Worm (Caenorhabditis elegans) whole organism, L1 larva: Measurements from ENCODE around the gene npr-7.
A peak's percentile ranks its signal among the peaks of the same experiment; 100 is the strongest.

Source experiments
- C16A3.4 ChIP-seq: fragments of 150-350 bp; optimal IDR thresholded peaks from 2 replicates; lab custom pipeline; 2014; ENCODE audit warnings: missing biosample characterization, missing genetic modification characterization
- Y116A8C.19 ChIP-seq: sonication (generic microtip); optimal IDR thresholded peaks from 2 replicates; lab custom pipeline; 2016; ENCODE audit warnings: missing compliant biosample characterization, missing genetic modification characterization, borderline replicate concordance
- ama-1 ChIP-seq: fragments of 150-350 bp; optimal IDR thresholded peaks from 2 replicates; lab custom pipeline; 2014
- ceh-8 ChIP-seq: fragments of 200-800 bp; sonication (Bioruptor generic); optimal IDR thresholded peaks from 2 replicates; lab custom pipeline; 2018; ENCODE audit warnings: mild to moderate bottlenecking, missing genetic modification characterization, moderate library complexity, missing compliant biosample characterization
- ces-1 ChIP-seq: fragments of 150-350 bp; optimal IDR thresholded peaks from 2 replicates; lab custom pipeline; 2014; ENCODE audit warnings: missing biosample characterization, missing genetic modification reagents, missing genetic modification characterization
- efl-1 ChIP-seq, 4 experiments: fragments of 150-350 bp; optimal IDR thresholded peaks in 3 of 4; peaks in 1 of 4; 1 replicate in 1 of 4; 2 replicates in 3 of 4; lab custom pipeline; 2014; ENCODE audit warnings: missing biosample characterization in 2 of 4, missing genetic modification characterization in 2 of 4, missing genetic modification reagents in 2 of 4
- efl-3 ChIP-seq: fragments of 200-800 bp; sonication (Bioruptor generic); optimal IDR thresholded peaks from 2 replicates; lab custom pipeline; 2018; ENCODE audit warnings: mild to moderate bottlenecking, missing genetic modification characterization, missing compliant biosample characterization
- egl-27 ChIP-seq, 2 experiments: fragments of 150-350 bp in 1 of 2; sonication (generic microtip); optimal IDR thresholded peaks; 3 replicates each; lab custom pipeline; 2017 to 2018; ENCODE audit warnings: missing biosample characterization in 2 of 2, missing genetic modification characterization in 2 of 2, missing genetic modification reagents in 2 of 2
- elt-2 ChIP-seq: sonication (generic microtip); optimal IDR thresholded peaks from 2 replicates; lab custom pipeline; 2016; ENCODE audit warnings: missing genetic modification characterization, mild to moderate bottlenecking, inconsistent platforms, missing compliant biosample characterization, missing genetic modification reagents
- fkh-10 ChIP-seq: sonication (generic microtip); optimal IDR thresholded peaks from 2 replicates; lab custom pipeline; 2017; ENCODE audit warnings: missing biosample characterization, missing genetic modification reagents, missing genetic modification characterization
- fkh-4 ChIP-seq: sonication (generic microtip); optimal IDR thresholded peaks from 2 replicates; lab custom pipeline; 2016; ENCODE audit warnings: missing compliant biosample characterization, missing genetic modification characterization, borderline replicate concordance
- fos-1 ChIP-seq: fragments of 150-350 bp; optimal IDR thresholded peaks from 2 replicates; lab custom pipeline; 2014; ENCODE audit warnings: missing biosample characterization, missing genetic modification characterization
- jun-1 ChIP-seq: fragments of 150-350 bp; optimal IDR thresholded peaks from 2 replicates; lab custom pipeline; 2014; ENCODE audit warnings: missing biosample characterization, missing genetic modification reagents, missing genetic modification characterization
- lin-13 ChIP-seq: fragments of 150-350 bp; optimal IDR thresholded peaks from 2 replicates; lab custom pipeline; 2014; ENCODE audit warnings: missing biosample characterization, missing genetic modification reagents, missing genetic modification characterization
- lin-14 ChIP-seq: fragments of 200-800 bp; sonication (Bioruptor generic); optimal IDR thresholded peaks from 2 replicates; lab custom pipeline; 2018; ENCODE audit warnings: mild to moderate bottlenecking, missing genetic modification characterization, moderate library complexity, missing compliant biosample characterization
- lin-15B ChIP-seq: fragments of 150-350 bp; sonication (generic microtip); optimal IDR thresholded peaks from 3 replicates; lab custom pipeline; 2014; ENCODE audit warnings: missing biosample characterization, missing genetic modification characterization
- lin-39 ChIP-seq: fragments of 150-350 bp; optimal IDR thresholded peaks from 2 replicates; lab custom pipeline; 2014; ENCODE audit warnings: missing biosample characterization, missing genetic modification reagents, missing genetic modification characterization
- lir-3 ChIP-seq: sonication (generic microtip); optimal IDR thresholded peaks from 2 replicates; lab custom pipeline; 2016; ENCODE audit warnings: mild to moderate bottlenecking, missing genetic modification characterization, moderate library complexity, missing compliant biosample characterization; ENCODE audit not compliant: poor library complexity
- lsy-2 ChIP-seq, 2 experiments: fragments of 150-350 bp; optimal IDR thresholded peaks; 2 replicates each; lab custom pipeline; 2014; ENCODE audit warnings: missing biosample characterization in 2 of 2, missing genetic modification characterization in 2 of 2
- mab-9 ChIP-seq: fragments of 200-800 bp; sonication (Bioruptor generic); IDR thresholded peaks from 2 replicates; pipeline ENCODE4 v1.3.6; 2022; ENCODE audit warnings: missing genetic modification reagents, missing genetic modification characterization, missing compliant biosample characterization
- mef-2 ChIP-seq: fragments of 150-350 bp; optimal IDR thresholded peaks from 2 replicates; lab custom pipeline; 2014; ENCODE audit warnings: missing biosample characterization, missing genetic modification characterization
- nhr-28 ChIP-seq: fragments of 150-350 bp; optimal IDR thresholded peaks from 2 replicates; lab custom pipeline; 2014; ENCODE audit warnings: missing biosample characterization, missing genetic modification characterization
- nhr-71 ChIP-seq: sonication (generic microtip); optimal IDR thresholded peaks from 2 replicates; lab custom pipeline; 2016; ENCODE audit warnings: mild to moderate bottlenecking, missing genetic modification characterization, moderate library complexity, missing compliant biosample characterization
- nhr-84 ChIP-seq: sonication (generic microtip); optimal IDR thresholded peaks from 2 replicates; lab custom pipeline; 2017; ENCODE audit warnings: missing biosample characterization, missing genetic modification characterization
- nhr-85 ChIP-seq: sonication (generic microtip); peaks from one replicate; lab custom pipeline; 2016; ENCODE audit warnings: missing genetic modification characterization, inconsistent platforms, missing compliant biosample characterization
- nhr-90 ChIP-seq: sonication (generic microtip); optimal IDR thresholded peaks from 2 replicates; lab custom pipeline; 2016; ENCODE audit warnings: mild to moderate bottlenecking, missing genetic modification characterization, missing compliant biosample characterization; ENCODE audit not compliant: poor library complexity
- pag-3 ChIP-seq: sonication (generic microtip); optimal IDR thresholded peaks from 2 replicates; lab custom pipeline; 2017; ENCODE audit warnings: missing genetic modification characterization, mild to moderate bottlenecking, missing compliant biosample characterization, antibody characterized with exemption, borderline replicate concordance; ENCODE audit not compliant: insufficient read depth
- pax-3 ChIP-seq: fragments of 200-800 bp; sonication (Bioruptor generic); optimal IDR thresholded peaks from 2 replicates; lab custom pipeline; 2018; ENCODE audit warnings: mild to moderate bottlenecking, missing genetic modification characterization, moderate library complexity, missing compliant biosample characterization
- pqm-1 ChIP-seq: sonication (generic microtip); optimal IDR thresholded peaks from 3 replicates; lab custom pipeline; 2017; ENCODE audit warnings: missing biosample characterization, missing genetic modification characterization
- skn-1 ChIP-seq: fragments of 150-350 bp; optimal IDR thresholded peaks from 2 replicates; lab custom pipeline; 2014; ENCODE audit warnings: missing biosample characterization, missing genetic modification characterization
- snpc-4 ChIP-seq: fragments of 150-350 bp; optimal IDR thresholded peaks from 2 replicates; lab custom pipeline; 2014; ENCODE audit warnings: missing biosample characterization, missing genetic modification characterization
- snu-23 ChIP-seq: sonication (generic microtip); optimal IDR thresholded peaks from 2 replicates; lab custom pipeline; 2016; ENCODE audit warnings: missing genetic modification characterization, missing compliant biosample characterization
- sox-4 ChIP-seq: sonication (generic microtip); optimal IDR thresholded peaks from 2 replicates; lab custom pipeline; 2016; ENCODE audit warnings: missing genetic modification characterization, missing compliant biosample characterization
- tlp-1 ChIP-seq: fragments of 150-350 bp; optimal IDR thresholded peaks from 2 replicates; lab custom pipeline; 2014; ENCODE audit warnings: missing biosample characterization, missing genetic modification characterization
- unc-62 ChIP-seq: fragments of 150-350 bp; optimal IDR thresholded peaks from 2 replicates; lab custom pipeline; 2014; ENCODE audit warnings: missing biosample characterization, missing genetic modification reagents, missing genetic modification characterization
- unc-98 ChIP-seq: fragments of 200-800 bp; sonication (Bioruptor generic); IDR thresholded peaks from 2 replicates; pipeline ENCODE4 v1.3.6; 2022; ENCODE audit warnings: missing genetic modification characterization, missing compliant biosample characterization
- vab-15 ChIP-seq: sonication (generic microtip); optimal IDR thresholded peaks from 2 replicates; lab custom pipeline; 2017; ENCODE audit warnings: missing genotype, mild to moderate bottlenecking, missing genetic modification characterization, missing compliant biosample characterization
- xbp-1 ChIP-seq: sonication (generic microtip); optimal IDR thresholded peaks from 2 replicates; lab custom pipeline; 2016; ENCODE audit warnings: missing genetic modification characterization, missing compliant biosample characterization
- zag-1 ChIP-seq: fragments of 150-350 bp; optimal IDR thresholded peaks from 2 replicates; lab custom pipeline; 2014; ENCODE audit warnings: missing biosample characterization, missing genetic modification characterization

npr-7 gene

DNA sequence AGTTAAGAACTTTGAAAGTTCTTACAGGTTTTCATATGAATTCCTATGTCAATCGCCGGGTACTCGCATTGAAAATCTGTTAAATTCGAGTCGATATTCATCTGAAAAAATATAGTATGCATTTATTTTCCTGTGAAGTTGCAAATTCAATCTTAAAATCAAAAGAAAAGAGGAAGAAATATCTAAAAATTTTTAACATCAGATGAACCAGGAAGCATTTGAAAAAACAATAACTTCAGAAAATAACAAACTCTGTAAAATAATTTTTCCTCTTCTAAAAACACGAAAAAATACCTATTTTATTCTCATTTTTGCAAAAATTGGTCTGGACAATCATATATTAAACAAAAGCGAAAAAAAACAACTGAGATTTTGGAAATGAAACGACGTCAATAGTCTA is at the start of gene npr-7:
Gene npr-7 (minus strand): TSS at position 101 of the 400 bp plus-strand sequence.
- TF ChIP-seq lir-3 (tag; lab: Kevin White, UChicago): no peak
- TF ChIP-seq nhr-71 (tag; lab: Kevin White, UChicago): no peak

DNA sequence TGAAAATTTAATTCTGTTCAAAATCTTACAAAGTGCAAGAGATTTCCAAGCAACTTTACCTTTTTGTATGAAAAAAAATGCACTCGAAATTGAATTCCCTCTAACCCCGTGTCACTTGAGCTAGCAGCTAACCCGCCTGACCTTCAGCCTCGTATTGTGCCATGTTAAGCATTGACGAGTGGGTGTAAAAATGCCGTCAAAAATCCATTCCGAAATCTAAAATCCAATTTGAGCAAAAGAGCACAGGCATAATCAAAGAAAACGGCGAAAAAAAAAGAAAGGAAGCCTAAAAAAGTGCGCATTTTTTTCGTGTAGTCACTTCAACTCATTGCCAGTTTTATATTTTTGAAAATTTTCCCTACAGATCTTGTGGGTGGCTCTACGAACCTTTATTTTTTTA is 45.5 kb upstream of the npr-7 start, which contains the start of gene pkc-2:
Gene pkc-2 (plus strand): TSS at position 318 of the 400 bp plus-strand sequence.
- TF ChIP-seq efl-3 (no peak), fkh-10 (GFP tag; lab: Kevin White, UChicago) (peak; percentile 90), pqm-1 (tag; lab: Kevin White, UChicago) (no peak), efl-1 (optimal IDR thresholded peaks at IDR 0.05; lab: Kevin White, UChicago) (no peak), efl-1 (GFP tag; optimal IDR thresholded peaks at IDR 0.05 in 1 of 2; lab: Kevin White, UChicago) (peak in 1 of 2 experiments; percentile 57)

DNA sequence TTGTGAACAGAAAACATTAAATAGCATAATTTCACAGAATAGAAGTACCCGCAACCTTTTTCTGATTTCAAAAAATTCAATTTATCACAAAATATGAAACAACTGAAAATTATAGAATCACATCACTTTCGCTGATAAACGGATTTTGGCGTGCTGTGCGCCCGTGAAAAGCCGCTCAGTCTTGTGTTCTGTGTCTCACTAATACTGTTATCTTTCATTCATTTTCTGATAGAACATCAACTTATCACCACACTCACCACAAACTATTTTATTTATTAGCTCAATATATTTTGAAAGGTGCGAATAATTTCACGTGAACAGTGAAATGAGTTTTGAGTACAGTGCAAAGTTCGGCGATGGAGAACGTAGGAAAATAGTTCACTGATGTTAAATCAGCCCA is 45.1 kb upstream of the npr-7 start:
- TF ChIP-seq elt-2 (tag; lab: Kevin White, UChicago): peak; percentile 87
- no peak for TF ChIP-seq zag-1
- TF ChIP-seq nhr-90 (tag; lab: Kevin White, UChicago): peak; percentile 14
- TF ChIP-seq, all 84 proteins: peak for 2

DNA sequence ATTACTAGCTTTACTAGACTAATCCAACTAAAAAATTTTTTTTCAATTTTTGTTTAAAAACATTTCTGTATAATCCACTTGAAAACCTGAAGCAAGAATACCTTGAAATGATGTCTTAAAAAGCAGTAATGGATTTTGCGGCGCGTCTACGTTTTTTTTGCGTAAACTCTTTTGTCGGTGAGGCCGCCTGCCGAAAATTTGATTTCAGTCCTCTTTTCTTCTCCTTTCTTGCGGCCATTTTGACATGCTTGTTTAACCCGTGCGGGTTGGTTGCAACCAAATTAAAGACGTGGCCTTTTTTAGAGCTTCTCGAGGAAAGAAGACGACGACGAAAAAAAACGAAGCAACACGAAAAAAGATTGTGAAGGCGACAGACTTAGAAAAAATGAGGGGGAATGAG is 42.2 kb upstream of the npr-7 start:
- TF ChIP-seq fkh-10 (GFP tag; lab: Kevin White, UChicago) (peak; percentile 80), Y116A8C.19 (tag; lab: Kevin White, UChicago) (no peak), unc-98 (GFP tag; lab: Robert Waterston, UW) (no peak), xbp-1 (tag; lab: Kevin White, UChicago) (no peak), zag-1 (no peak), skn-1 (no peak), ceh-8 (GFP tag; lab: Kevin White, UChicago) (peak; percentile 8), nhr-85 (tag; lab: Kevin White, UChicago) (no peak), unc-62 (no peak), tlp-1 (tag; lab: Kevin White, UChicago) (no peak), jun-1 (tag; lab: Kevin White, UChicago) (no peak), vab-15 (tag; lab: Kevin White, UChicago) (no peak), fkh-4 (tag; lab: Kevin White, UChicago) (no peak), mef-2 (tag; lab: Kevin White, UChicago) (no peak), egl-27 (tag; optimal IDR thresholded peaks at IDR 0.05; lab: Kevin White, UChicago) (no peak), snu-23 (GFP tag; lab: Kevin White, UChicago) (no peak), nhr-71 (tag; lab: Kevin White, UChicago) (no peak), ces-1 (GFP tag; lab: Kevin White, UChicago) (peak; percentile 12), ama-1 (lab: Kevin White, UChicago) (no peak), lin-14 (peak; percentile 64)

DNA sequence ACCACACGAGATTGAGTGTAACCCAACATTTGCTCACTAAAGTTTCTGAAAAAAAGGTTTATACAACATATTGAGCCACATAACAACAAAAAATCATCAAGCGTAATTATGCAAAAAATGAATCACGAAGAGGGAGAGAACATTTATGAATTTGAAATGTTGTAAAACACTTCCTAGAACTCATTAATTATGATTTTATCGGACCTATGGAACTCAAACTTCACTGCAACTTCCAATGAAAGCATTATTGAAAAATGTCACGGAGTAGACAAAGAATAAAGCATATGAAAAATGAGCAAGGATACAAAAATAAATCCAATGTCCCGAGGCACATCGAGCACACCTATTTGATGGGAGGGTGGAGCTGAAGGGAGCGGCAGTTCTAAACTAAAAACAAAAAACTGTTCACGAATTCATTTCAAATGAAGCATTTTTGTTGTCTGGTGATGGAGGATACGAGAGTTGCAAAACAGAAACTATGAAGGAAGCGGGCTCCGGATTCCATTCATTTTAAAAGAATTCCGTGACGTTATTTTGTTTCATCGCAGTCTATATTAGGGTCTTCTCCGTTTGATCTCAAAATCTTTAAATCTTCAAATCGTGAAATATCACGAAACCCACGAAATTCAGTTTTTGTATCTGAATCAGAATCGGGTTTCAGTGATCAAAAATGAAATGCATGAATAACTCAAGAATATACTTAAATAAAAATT is 31.0 kb upstream of the npr-7 start, which contains the start of gene flp-20:
Gene flp-20 (minus strand): TSS at position 51 of the 713 bp plus-strand sequence.
- no peak for TF ChIP-seq pax-3
- no peak for TF ChIP-seq snu-23 (GFP tag; lab: Kevin White, UChicago)
- no peak for TF ChIP-seq C16A3.4 (tag; lab: Kevin White, UChicago)
- no peak for TF ChIP-seq pqm-1 (tag; lab: Kevin White, UChicago)
- no peak for TF ChIP-seq Y116A8C.19 (tag; lab: Kevin White, UChicago)
- no peak for TF ChIP-seq snpc-4 (tag; lab: Kevin White, UChicago)
- no peak for TF ChIP-seq lin-13 (GFP tag; lab: Kevin White, UChicago)
- no peak for TF ChIP-seq lir-3 (tag; lab: Kevin White, UChicago)
- no peak for TF ChIP-seq ceh-8 (GFP tag; lab: Kevin White, UChicago)
- no peak for TF ChIP-seq nhr-84 (tag; lab: Kevin White, UChicago)
- TF ChIP-seq lin-39 (tag; lab: Kevin White, UChicago): no peak
- no peak for TF ChIP-seq lsy-2 (tag; optimal IDR thresholded peaks at IDR 0.05; lab: Kevin White, UChicago)
- no peak for TF ChIP-seq sox-4
- TF ChIP-seq mab-9 (GFP tag; lab: Robert Waterston, UW): no peak
- no peak for TF ChIP-seq pag-3 (tag; lab: Kevin White, UChicago)
- TF ChIP-seq lin-15B: no peak
- TF ChIP-seq fos-1 (tag; lab: Kevin White, UChicago): no peak
- no peak for TF ChIP-seq nhr-28 (tag; lab: Kevin White, UChicago)
